Worm (Caenorhabditis elegans): ENCODE measurements around the gene srg-46.

DNA sequence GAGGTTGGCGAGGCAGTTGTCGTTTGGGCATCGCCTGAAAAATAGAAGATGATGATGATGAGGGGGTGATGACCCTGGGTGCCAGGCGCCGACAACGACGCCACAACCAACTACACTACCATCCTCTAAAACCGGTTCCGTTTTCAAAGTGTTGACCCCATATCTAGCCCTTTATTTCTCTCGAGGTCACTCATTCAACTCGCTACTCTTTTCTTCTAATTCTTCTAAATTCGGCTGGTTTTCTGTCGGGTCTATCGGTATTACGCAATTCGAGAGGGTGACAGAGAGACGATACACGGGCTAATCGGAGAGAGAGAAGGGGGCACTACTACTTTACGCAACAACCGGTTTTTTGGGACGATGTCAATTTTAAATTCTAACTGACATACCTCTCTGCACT is 7.8 kb downstream of the srg-46 start:
- TF ChIP-seq skn-1 (tag; optimal IDR thresholded peaks at IDR 0.05) (peak; percentile 5), nhr-237 (tag; optimal IDR thresholded peaks at IDR 0.05) (peak; percentile 59), elt-2 (tag; optimal IDR thresholded peaks at IDR 0.05) (no peak), unc-130 (tag; optimal IDR thresholded peaks at IDR 0.05) (peak; percentile 59), unc-30 (tag; optimal IDR thresholded peaks at IDR 0.05) (no peak)

Measured in whole organism, L1 larva.